Worm (Caenorhabditis elegans): ENCODE results near the gene cest-28.

cest-28 gene

ce11 chrV:6658765-6659164, 10.9 kb upstream of the cest-28 start (continued):
- TF ChIP-seq rnt-1 (tag; optimal IDR thresholded peaks at IDR 0.05) (peak; percentile 26), nhr-47 (tag; optimal IDR thresholded peaks at IDR 0.05) (peak; percentile 63), swsn-7 (tag; optimal IDR thresholded peaks at IDR 0.05) (peak; percentile 35), snpc-4 (tag; optimal IDR thresholded peaks at IDR 0.05) (peak; percentile 46), snu-23 (GFP tag; optimal IDR thresholded peaks at IDR 0.05) (peak; percentile 43), jun-1 (tag; optimal IDR thresholded peaks at IDR 0.05) (no peak), nhr-90 (tag; optimal IDR thresholded peaks at IDR 0.05; ENCODE audit: poor library complexity) (no peak), fkh-8 (tag; optimal IDR thresholded peaks at IDR 0.05) (peak; percentile 82), ceh-8 (GFP tag; optimal IDR thresholded peaks at IDR 0.05) (no peak), fos-1 (tag; optimal IDR thresholded peaks at IDR 0.05) (peak; percentile 30), unc-130 (tag; optimal IDR thresholded peaks at IDR 0.05) (no peak), fkh-4 (tag; optimal IDR thresholded peaks at IDR 0.05; ENCODE audit: borderline replicate concordance) (no peak), xbp-1 (tag; optimal IDR thresholded peaks at IDR 0.05) (peak; percentile 35), lin-14 (GFP tag; optimal IDR thresholded peaks at IDR 0.05) (peak; percentile 84), nhr-85 (tag) (no peak), unc-62 (GFP tag; optimal IDR thresholded peaks at IDR 0.05) (no peak), nhr-11 (tag; optimal IDR thresholded peaks at IDR 0.05) (no peak), nhr-20 (tag; optimal IDR thresholded peaks at IDR 0.05) (peak; percentile 8), F16B12.6 (tag; optimal IDR thresholded peaks at IDR 0.05) (no peak), lin-39 (tag; optimal IDR thresholded peaks at IDR 0.05) (no peak), nhr-19 (GFP tag; conservative IDR thresholded peaks at IDR 0.05) (peak; percentile 26), tlp-1 (tag; optimal IDR thresholded peaks at IDR 0.05) (no peak), aly-2 (tag; optimal IDR thresholded peaks at IDR 0.05) (no peak), lin-13 (GFP tag; optimal IDR thresholded peaks at IDR 0.05) (no peak), aha-1 (tag; optimal IDR thresholded peaks at IDR 0.05) (no peak), dpl-1 (GFP tag; optimal IDR thresholded peaks at IDR 0.05) (peak in 1 of 3 experiments; percentile 41), tbx-2 (tag; optimal IDR thresholded peaks at IDR 0.05) (peak; percentile 53), efl-1 (optimal IDR thresholded peaks at IDR 0.05) (peak in 1 of 2 experiments; percentile 30), efl-1 (GFP tag; optimal IDR thresholded peaks at IDR 0.05 in 1 of 2) (peak in 1 of 2 experiments; percentile 3), fkh-10 (GFP tag; optimal IDR thresholded peaks at IDR 0.05) (peak; percentile 72), nhr-77 (tag; optimal IDR thresholded peaks at IDR 0.05) (no peak), nhr-12 (tag; optimal IDR thresholded peaks at IDR 0.05) (no peak)

DNA sequence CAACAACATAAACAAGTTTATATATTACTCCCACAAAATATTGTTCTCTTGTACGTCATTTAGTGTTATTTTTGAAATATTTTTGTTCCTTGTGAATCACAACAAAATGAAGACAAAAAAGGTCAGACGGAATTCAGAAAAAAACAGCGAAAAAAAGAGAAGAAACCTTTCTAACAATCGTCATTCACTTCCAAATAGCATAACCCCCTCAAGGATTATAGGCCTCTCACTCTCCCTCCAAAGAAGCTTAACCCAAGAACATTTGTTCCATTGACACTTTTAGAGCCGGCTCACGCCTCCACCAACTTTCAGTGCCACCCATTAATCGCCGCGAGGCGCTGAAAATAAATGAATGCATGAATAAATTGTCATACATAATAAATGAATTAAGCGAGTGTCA, 10.1 kb upstream of the cest-28 start:
- TF ChIP-seq nhr-71 (tag; optimal IDR thresholded peaks at IDR 0.05) (no peak), unc-30 (tag; optimal IDR thresholded peaks at IDR 0.05) (no peak), jun-1 (tag; optimal IDR thresholded peaks at IDR 0.05) (no peak), nhr-237 (tag; optimal IDR thresholded peaks at IDR 0.05) (no peak), ceh-63 (GFP tag; optimal IDR thresholded peaks at IDR 0.05) (no peak), nhr-84 (tag; optimal IDR thresholded peaks at IDR 0.05) (no peak), sox-4 (tag; optimal IDR thresholded peaks at IDR 0.05) (no peak), aly-2 (tag; optimal IDR thresholded peaks at IDR 0.05) (no peak), xbp-1 (tag; optimal IDR thresholded peaks at IDR 0.05) (no peak), ceh-82 (tag; optimal IDR thresholded peaks at IDR 0.05) (no peak), alr-1 (tag; optimal IDR thresholded peaks at IDR 0.05; ENCODE audit: borderline replicate concordance) (no peak), nhr-85 (tag) (no peak), lir-3 (tag; optimal IDR thresholded peaks at IDR 0.05; ENCODE audit: poor library complexity) (no peak), mep-1 (tag; optimal IDR thresholded peaks at IDR 0.05) (no peak), lin-13 (GFP tag; optimal IDR thresholded peaks at IDR 0.05) (no peak), zip-4 (GFP tag; optimal IDR thresholded peaks at IDR 0.05) (no peak)
